Worm (Caenorhabditis elegans) whole organism, L2 larva: ENCODE measurements around the gene tyr-2.

Experiments used
- lin-11 ChIP-seq: fragments of 150-350 bp; sonication (generic microtip); optimal IDR thresholded peaks from 2 replicates; lab custom pipeline; 2014; ENCODE audit warnings: missing biosample characterization, missing genetic modification characterization, inconsistent platforms, mixed read lengths
- nhr-25 ChIP-seq: fragments of 150-350 bp; sonication (generic microtip); optimal IDR thresholded peaks from 3 replicates; lab custom pipeline; 2014; ENCODE audit warnings: missing biosample characterization, missing genetic modification characterization

DNA sequence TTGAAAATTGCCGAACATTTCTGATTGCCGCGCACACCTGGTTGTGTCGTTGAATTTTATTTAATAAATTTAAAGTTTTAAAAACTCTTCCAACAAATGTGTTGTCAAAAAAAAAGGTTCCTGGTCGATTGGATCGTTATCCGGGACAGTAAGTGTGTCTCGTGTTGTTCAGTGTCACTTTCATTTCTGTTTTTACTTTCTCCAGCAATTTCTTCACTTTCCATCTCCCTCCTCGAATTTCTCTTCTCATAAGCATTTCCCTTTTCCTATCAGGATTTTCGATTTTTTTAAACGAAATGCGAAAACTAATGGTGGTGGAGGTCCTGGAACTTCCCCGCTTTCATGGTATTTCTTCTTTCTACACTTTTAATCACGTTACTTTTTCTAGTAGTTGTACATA is 48.4 kb upstream of the tyr-2 start:
- TF ChIP-seq lin-11 (tag; lab: Kevin White, UChicago): no peak
- TF ChIP-seq nhr-25: no peak
